Fruit fly (Drosophila melanogaster) whole organism, embryonic: ENCODE data around the gene Acyp2.

Experiments used
- HLH3B ChIP-seq: fragments of 200-800 bp; sonication (Bioruptor generic); IDR thresholded peaks from 2 replicates; pipeline ENCODE4 v1.3.6; 2022; ENCODE audit warnings: missing biosample characterization, missing genetic modification characterization
- pfk ChIP-seq: fragments of 200-800 bp; sonication (Bioruptor generic); optimal IDR thresholded peaks from 2 replicates; lab custom pipeline; 2018; ENCODE audit warnings: missing biosample characterization, mild to moderate bottlenecking, missing genetic modification characterization, moderate library complexity
- schlank ChIP-seq: fragments of 200-800 bp; sonication (Bioruptor generic); optimal IDR thresholded peaks from 2 replicates; lab custom pipeline; 2018; ENCODE audit warnings: missing biosample characterization, mild to moderate bottlenecking, missing genetic modification characterization

DNA sequence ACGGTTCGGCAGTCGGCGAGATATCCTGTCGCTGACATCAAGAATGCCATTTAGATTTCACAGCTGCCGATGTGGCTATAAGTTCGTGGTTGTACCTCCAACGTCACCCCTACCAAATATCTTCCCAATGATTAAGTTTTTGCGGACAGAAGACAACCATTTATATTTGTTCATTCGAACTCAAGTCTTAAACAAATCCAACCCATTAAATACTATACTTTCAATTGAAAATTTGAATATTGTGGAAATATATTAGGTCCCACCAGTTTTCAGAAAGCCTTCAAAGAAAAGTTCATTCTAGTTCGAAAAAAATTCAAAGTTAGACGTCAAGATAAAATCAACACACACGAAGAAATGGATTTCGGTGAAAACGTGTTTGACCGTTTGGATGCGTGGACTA is 29.7 kb upstream of the Acyp2 start, which contains the start of gene CG12784:
- TF ChIP-seq schlank (tag; lab: Kevin White, UChicago) (no peak), pfk (GFP tag; lab: Kevin White, UChicago) (no peak), HLH3B (GFP tag; lab: Robert Waterston, UW) (no peak)
